Fruit fly (Drosophila melanogaster) whole organism, adult: ENCODE data around the gene m.

Experiments used
- CG1620 ChIP-seq: fragments of 200-800 bp; sonication (Bioruptor generic); optimal IDR thresholded peaks from 2 replicates; lab custom pipeline; 2016; ENCODE audit warnings: missing biosample characterization, missing genetic modification characterization
- CG5204 ChIP-seq: fragments of 200-800 bp; sonication (Bioruptor generic); optimal IDR thresholded peaks from 2 replicates; lab custom pipeline; 2016; ENCODE audit warnings: missing biosample characterization, missing genetic modification characterization
- CG7101 ChIP-seq: fragments of 200-800 bp; sonication (Bioruptor generic); optimal IDR thresholded peaks from 2 replicates; lab custom pipeline; 2018; ENCODE audit warnings: missing biosample characterization, mild to moderate bottlenecking, missing genetic modification characterization, moderate library complexity
- Hr96 ChIP-seq: fragments of 200-800 bp; sonication (Bioruptor generic); optimal IDR thresholded peaks from 2 replicates; lab custom pipeline; 2016; ENCODE audit warnings: missing biosample characterization, missing genetic modification characterization
- cic ChIP-seq: fragments of 200-800 bp; sonication (Bioruptor generic); optimal IDR thresholded peaks from 2 replicates; lab custom pipeline; 2017; ENCODE audit warnings: missing biosample characterization, mild to moderate bottlenecking, missing genetic modification characterization, moderate library complexity
- kay ChIP-seq: fragments of 200-800 bp; sonication (Bioruptor generic); peaks from one replicate; lab custom pipeline; 2016; ENCODE audit warnings: missing biosample characterization, missing genetic modification characterization, borderline replicate concordance
- toe ChIP-seq: fragments of 200-800 bp; sonication (Bioruptor generic); optimal IDR thresholded peaks from 2 replicates; lab custom pipeline; 2016; ENCODE audit warnings: missing biosample characterization, missing genetic modification characterization

dm6 chrX:11715937-11716730 is 37.9 kb upstream of the m start:
- TF ChIP-seq Hr96 (GFP tag; lab: Kevin White, UChicago) = peak; percentile 84
- peak; percentile 87 for TF ChIP-seq CG7101 (tag; lab: Kevin White, UChicago)
- peak; percentile 30 for TF ChIP-seq cic (GFP tag; lab: Kevin White, UChicago)
- peak; percentile 79 for TF ChIP-seq kay (GFP tag; lab: Kevin White, UChicago)
- TF ChIP-seq toe (GFP tag; lab: Kevin White, UChicago) = peak; percentile 31
- TF ChIP-seq CG5204 = peak; percentile 68
- peak; percentile 66 for TF ChIP-seq CG1620
